Worm (Caenorhabditis elegans) whole organism, young adult: ENCODE measurements around the gene rars-2.
A peak's percentile ranks its signal among the peaks of the same experiment; 100 is the strongest.

Source experiments
- B0019.2 ChIP-seq: fragments of 200-800 bp; sonication (Bioruptor generic); conservative IDR thresholded peaks from 2 replicates; pipeline ENCODE4 v1.3.6; 2022; ENCODE audit warnings: missing genetic modification reagents, missing genetic modification characterization, missing compliant biosample characterization
- B0035.1 ChIP-seq: sonication (generic microtip); optimal IDR thresholded peaks from 2 replicates; lab custom pipeline; 2016; ENCODE audit warnings: missing genetic modification characterization, mild to moderate bottlenecking, missing compliant biosample characterization, missing genotype, missing genetic modification reagents
- B0261.1 ChIP-seq: sonication (generic microtip); optimal IDR thresholded peaks from 2 replicates; lab custom pipeline; 2016; ENCODE audit warnings: mild to moderate bottlenecking, missing genetic modification characterization, moderate library complexity, missing compliant biosample characterization
- B0336.3 ChIP-seq: fragments of 200-800 bp; sonication (Bioruptor generic); IDR thresholded peaks from 2 replicates; pipeline ENCODE4 v1.3.6; 2022; ENCODE audit warnings: missing genetic modification characterization, missing compliant biosample characterization
- F10E7.11 ChIP-seq: sonication (generic microtip); optimal IDR thresholded peaks from 2 replicates; lab custom pipeline; 2017; ENCODE audit warnings: mild to moderate bottlenecking, missing genetic modification characterization, moderate library complexity, missing compliant biosample characterization
- F22D6.2 ChIP-seq: sonication (generic microtip); optimal IDR thresholded peaks from 2 replicates; lab custom pipeline; 2016; ENCODE audit warnings: mild to moderate bottlenecking, missing genetic modification characterization, missing compliant biosample characterization
- F33H1.4 ChIP-seq: fragments of 200-800 bp; sonication (Bioruptor generic); IDR thresholded peaks from 2 replicates; pipeline ENCODE4 v1.3.6; 2022; ENCODE audit warnings: missing genetic modification reagents, missing genetic modification characterization, missing compliant biosample characterization
- F49E8.2 ChIP-seq: sonication (generic microtip); optimal IDR thresholded peaks from 3 replicates; lab custom pipeline; 2017; ENCODE audit warnings: missing genetic modification characterization, mild to moderate bottlenecking, missing compliant biosample characterization, antibody characterized with exemption, moderate library complexity; ENCODE audit not compliant: insufficient read depth
- F55B11.4 ChIP-seq: sonication (generic microtip); optimal IDR thresholded peaks from 2 replicates; lab custom pipeline; 2016; ENCODE audit warnings: missing compliant biosample characterization, missing genetic modification characterization, borderline replicate concordance; ENCODE audit not compliant: insufficient read depth
- F57A8.1 ChIP-seq: fragments of 200-800 bp; sonication (Bioruptor generic); optimal IDR thresholded peaks from 2 replicates; lab custom pipeline; 2018; ENCODE audit warnings: mild to moderate bottlenecking, missing genetic modification characterization, moderate library complexity, missing compliant biosample characterization
- F57C9.4 ChIP-seq: sonication (generic microtip); optimal IDR thresholded peaks from 2 replicates; lab custom pipeline; 2017; ENCODE audit warnings: mild to moderate bottlenecking, missing genetic modification characterization, missing compliant biosample characterization
- T07F8.4 ChIP-seq: sonication (generic microtip); optimal IDR thresholded peaks from 2 replicates; lab custom pipeline; 2016; ENCODE audit warnings: mild to moderate bottlenecking, missing genetic modification characterization, moderate library complexity, missing compliant biosample characterization
- aptf-2 ChIP-seq: fragments of 200-800 bp; sonication (Bioruptor generic); conservative IDR thresholded peaks from 2 replicates; pipeline ENCODE4 v1.3.6; 2022; ENCODE audit warnings: missing genetic modification reagents, missing genetic modification characterization, missing compliant biosample characterization
- aptf-3 ChIP-seq: fragments of 200-800 bp; sonication (Bioruptor generic); IDR thresholded peaks from 2 replicates; pipeline ENCODE4 v1.3.6; 2022; ENCODE audit warnings: missing genetic modification characterization, missing compliant biosample characterization
- athp-1 ChIP-seq: sonication (generic microtip); optimal IDR thresholded peaks from 2 replicates; lab custom pipeline; 2017; ENCODE audit warnings: mild to moderate bottlenecking, missing genetic modification characterization, missing compliant biosample characterization
- attf-6 ChIP-seq: fragments of 200-800 bp; sonication (Bioruptor generic); IDR thresholded peaks from 2 replicates; pipeline ENCODE4 v1.3.6; 2022; ENCODE audit warnings: missing genetic modification reagents, missing genetic modification characterization, missing compliant biosample characterization
- dox-1 ChIP-seq: fragments of 200-800 bp; sonication (Bioruptor generic); IDR thresholded peaks from 2 replicates; pipeline ENCODE4 v1.3.6; 2022; ENCODE audit warnings: missing genetic modification reagents, missing genetic modification characterization, missing compliant biosample characterization
- efl-1 ChIP-seq: fragments of 150-350 bp; optimal IDR thresholded peaks from 2 replicates; lab custom pipeline; 2014; ENCODE audit warnings: missing biosample characterization, missing genetic modification reagents, missing genetic modification characterization
- egl-18 ChIP-seq: fragments of 200-800 bp; sonication (Bioruptor generic); IDR thresholded peaks from 2 replicates; pipeline ENCODE4 v1.3.6; 2022; ENCODE audit warnings: missing genetic modification reagents, missing genetic modification characterization, missing compliant biosample characterization
- egrh-3 ChIP-seq: fragments of 200-800 bp; sonication (Bioruptor generic); IDR thresholded peaks from 2 replicates; pipeline ENCODE4 v1.3.6; 2022; ENCODE audit warnings: missing genetic modification reagents, missing genetic modification characterization, missing compliant biosample characterization
- lin-54 ChIP-seq: fragments of 200-800 bp; sonication (Bioruptor generic); optimal IDR thresholded peaks from 2 replicates; lab custom pipeline; 2018; ENCODE audit warnings: mild to moderate bottlenecking, missing genetic modification characterization, missing compliant biosample characterization
- lsl-1 ChIP-seq: fragments of 200-800 bp; sonication (Bioruptor generic); optimal IDR thresholded peaks from 2 replicates; lab custom pipeline; 2018; ENCODE audit warnings: mild to moderate bottlenecking, missing genetic modification characterization, moderate library complexity, missing compliant biosample characterization
- mcd-1 ChIP-seq: fragments of 200-800 bp; sonication (Bioruptor generic); IDR thresholded peaks from 2 replicates; pipeline ENCODE4 v1.3.6; 2022; ENCODE audit warnings: missing genetic modification reagents, missing genetic modification characterization, missing compliant biosample characterization
- mel-28 ChIP-seq: sonication (generic microtip); optimal IDR thresholded peaks from 2 replicates; lab custom pipeline; 2016; ENCODE audit warnings: borderline replicate concordance, mild to moderate bottlenecking, missing genetic modification characterization, missing compliant biosample characterization
- nfya-1 ChIP-seq: sonication (generic microtip); optimal IDR thresholded peaks from 2 replicates; lab custom pipeline; 2017; ENCODE audit warnings: antibody characterized with exemption, missing compliant biosample characterization, missing genetic modification characterization, borderline replicate concordance; ENCODE audit not compliant: insufficient read depth
- nhr-179 ChIP-seq: sonication (generic microtip); optimal IDR thresholded peaks from 2 replicates; lab custom pipeline; 2016; ENCODE audit warnings: mild to moderate bottlenecking, missing genetic modification characterization, missing compliant biosample characterization
- nhr-90 ChIP-seq: sonication (generic microtip); optimal IDR thresholded peaks from 2 replicates; lab custom pipeline; 2016; ENCODE audit warnings: missing genotype, mild to moderate bottlenecking, missing genetic modification characterization, missing compliant biosample characterization
- rcor-1 ChIP-seq: fragments of 200-800 bp; sonication (Bioruptor generic); IDR thresholded peaks from 2 replicates; pipeline ENCODE4 v1.3.6; 2022; ENCODE audit warnings: missing genetic modification reagents, missing genetic modification characterization, missing compliant biosample characterization
- rec-8 ChIP-seq, 2 experiments: sonication (generic microtip); optimal IDR thresholded peaks; 2 replicates each; lab custom pipeline; 2016; ENCODE audit warnings: mild to moderate bottlenecking in 2 of 2, missing genetic modification characterization in 2 of 2, missing genetic modification reagents in 2 of 2, missing genotype in 2 of 2, missing biosample characterization in 1 of 2, missing compliant biosample characterization in 1 of 2, moderate library complexity in 1 of 2
- rpc-1 ChIP-seq, 2 experiments: fragments of 150-350 bp in 1 of 2; sonication (generic microtip) in 1 of 2; optimal IDR thresholded peaks; 2 replicates each; lab custom pipeline; 2014 to 2018; ENCODE audit warnings: missing biosample characterization in 1 of 2, missing genetic modification characterization in 1 of 2, missing genetic modification reagents in 1 of 2, missing genotype in 1 of 2
- snpc-4 ChIP-seq, 5 experiments: fragments of 150-350 bp in 1 of 5; sonication (generic microtip) in 4 of 5; optimal IDR thresholded peaks; 2 replicates each; lab custom pipeline; 2014 to 2018; ENCODE audit warnings: missing genetic modification characterization in 5 of 5, missing biosample characterization in 3 of 5, antibody characterized with exemption in 2 of 5, mild to moderate bottlenecking in 2 of 5, missing compliant biosample characterization in 2 of 5, missing genotype in 2 of 5, moderate library complexity in 2 of 5, missing genetic modification reagents in 1 of 5
- sptf-2 ChIP-seq: fragments of 200-800 bp; sonication (Bioruptor generic); optimal IDR thresholded peaks from 2 replicates; lab custom pipeline; 2018; ENCODE audit warnings: mild to moderate bottlenecking, missing genetic modification characterization, missing compliant biosample characterization
- tbp1 ChIP-seq: fragments of 200-800 bp; sonication (Bioruptor generic); optimal IDR thresholded peaks from 2 replicates; lab custom pipeline; 2018; ENCODE audit warnings: mild to moderate bottlenecking, missing genetic modification characterization, missing compliant biosample characterization
- tbx-9 ChIP-seq: sonication (generic microtip); optimal IDR thresholded peaks from 2 replicates; lab custom pipeline; 2016; ENCODE audit warnings: borderline replicate concordance, missing genetic modification characterization, inconsistent platforms, missing compliant biosample characterization
- unc-62 ChIP-seq: fragments of 150-350 bp; optimal IDR thresholded peaks from 2 replicates; lab custom pipeline; 2014; ENCODE audit warnings: missing biosample characterization, missing genetic modification reagents, missing genetic modification characterization
- xnd-1 ChIP-seq: sonication (generic microtip); optimal IDR thresholded peaks from 2 replicates; lab custom pipeline; 2016; ENCODE audit warnings: missing genotype, missing genetic modification reagents, missing genetic modification characterization, missing compliant biosample characterization
- zfh-2 ChIP-seq: fragments of 200-800 bp; sonication (Bioruptor generic); conservative IDR thresholded peaks from 2 replicates; pipeline ENCODE4 v1.3.6; 2022; ENCODE audit warnings: missing genetic modification reagents, missing genetic modification characterization, missing compliant biosample characterization
- ztf-6 ChIP-seq: fragments of 200-800 bp; sonication (Bioruptor generic); IDR thresholded peaks from 2 replicates; pipeline ENCODE4 v1.3.6; 2022; ENCODE audit warnings: missing genetic modification reagents, missing genetic modification characterization, missing compliant biosample characterization

Gene rars-2

ce11 chrII:6160994-6161393 is 35.6 kb downstream of the rars-2 start, which contains the start of gene exp-1:
TSS of gene exp-1 (minus strand) at chrII:6161094.
- TF ChIP-seq sptf-2 (GFP tag; lab: Kevin White, UChicago): no peak
- TF ChIP-seq F55B11.4 (tag; lab: Kevin White, UChicago): no peak
- no peak for TF ChIP-seq F57C9.4 (tag; lab: Kevin White, UChicago)
- TF ChIP-seq nhr-179 (tag; lab: Kevin White, UChicago): no peak
- no peak for TF ChIP-seq F10E7.11 (tag; lab: Kevin White, UChicago)
- no peak for TF ChIP-seq F22D6.2
- TF ChIP-seq efl-1 (GFP tag; lab: Kevin White, UChicago): no peak
- no peak for TF ChIP-seq F33H1.4 (GFP tag; lab: Robert Waterston, UW)
- TF ChIP-seq unc-62 (GFP tag; lab: Kevin White, UChicago): no peak
- no peak for TF ChIP-seq F57A8.1 (GFP tag; lab: Kevin White, UChicago)
- no peak for TF ChIP-seq F49E8.2 (tag; lab: Kevin White, UChicago)
- no peak for TF ChIP-seq B0035.1 (tag; lab: Kevin White, UChicago)
- TF ChIP-seq lsl-1 (GFP tag; lab: Kevin White, UChicago): no peak

- TF ChIP-seq tbx-9: no peak
- no peak for TF ChIP-seq nhr-90 (tag; lab: Kevin White, UChicago)
- TF ChIP-seq egl-18 (GFP tag; lab: Robert Waterston, UW): no peak
- no peak for TF ChIP-seq egrh-3 (GFP tag; lab: Robert Waterston, UW)
- no peak for TF ChIP-seq unc-62 (GFP tag; lab: Kevin White, UChicago)
- TF ChIP-seq B0019.2 (GFP tag; lab: Robert Waterston, UW): no peak
- no peak for TF ChIP-seq B0336.3
- no peak for TF ChIP-seq nfya-1 (tag; lab: Kevin White, UChicago)
- TF ChIP-seq sptf-2 (GFP tag; lab: Kevin White, UChicago): no peak
These were observed 39.8 kb downstream of the rars-2 start for ce11 chrII:6165152-6165551.

- peak; percentile 77 for TF ChIP-seq tbp1 (GFP tag; lab: Kevin White, UChicago)
- TF ChIP-seq egrh-3 (GFP tag; lab: Robert Waterston, UW): no peak
- peak; percentile 27 for TF ChIP-seq B0261.1 (tag; lab: Kevin White, UChicago)
- no peak for TF ChIP-seq mcd-1
- TF ChIP-seq rpc-1 (optimal IDR thresholded peaks at IDR 0.05; lab: Kevin White, UChicago): peak; percentile 20
- peak; percentile 67 for TF ChIP-seq rpc-1 (tag; optimal IDR thresholded peaks at IDR 0.05; lab: Kevin White, UChicago)
- TF ChIP-seq lin-54 (GFP tag; lab: Kevin White, UChicago): no peak
These were observed 43.4 kb downstream of the rars-2 start for ce11 chrII:6168714-6169113.

ce11 chrII:6169156-6169555 is 43.8 kb downstream of the rars-2 start, which contains the start of gene hst-3.1:
TSS of gene hst-3.1 (minus strand) at chrII:6169256.
- no peak for TF ChIP-seq B0261.1 (tag; lab: Kevin White, UChicago)
- no peak for TF ChIP-seq attf-6 (GFP tag; lab: Robert Waterston, UW)
- no peak for TF ChIP-seq aptf-2 (GFP tag; lab: Robert Waterston, UW)
- no peak for TF ChIP-seq mcd-1
- no peak for TF ChIP-seq rcor-1 (GFP tag; lab: Robert Waterston, UW)
- TF ChIP-seq mel-28 (tag; lab: Kevin White, UChicago): no peak
- TF ChIP-seq rpc-1 (optimal IDR thresholded peaks at IDR 0.05; lab: Kevin White, UChicago): no peak
- no peak for TF ChIP-seq rpc-1 (tag; optimal IDR thresholded peaks at IDR 0.05; lab: Kevin White, UChicago)
- TF ChIP-seq aptf-3: no peak
- no peak for TF ChIP-seq athp-1 (tag; lab: Kevin White, UChicago)
- TF ChIP-seq zfh-2: no peak
- no peak for TF ChIP-seq dox-1 (GFP tag; lab: Robert Waterston, UW)
- no peak for TF ChIP-seq xnd-1 (tag; lab: Kevin White, UChicago)
- TF ChIP-seq T07F8.4 (tag; lab: Kevin White, UChicago): no peak
- TF ChIP-seq rec-8 (tag; optimal IDR thresholded peaks at IDR 0.05; lab: Kevin White, UChicago): no peak
- no peak for TF ChIP-seq snpc-4 (GFP tag; optimal IDR thresholded peaks at IDR 0.05; lab: Kevin White, UChicago)
- no peak for TF ChIP-seq snpc-4 (tag; optimal IDR thresholded peaks at IDR 0.05; lab: Kevin White, UChicago)
- TF ChIP-seq ztf-6: no peak
